Fruit fly (Drosophila melanogaster): Measurements from ENCODE around the gene Alg9.
A peak's percentile ranks its signal among the peaks of the same experiment; 100 is the strongest.

The Alg9 gene

DNA sequence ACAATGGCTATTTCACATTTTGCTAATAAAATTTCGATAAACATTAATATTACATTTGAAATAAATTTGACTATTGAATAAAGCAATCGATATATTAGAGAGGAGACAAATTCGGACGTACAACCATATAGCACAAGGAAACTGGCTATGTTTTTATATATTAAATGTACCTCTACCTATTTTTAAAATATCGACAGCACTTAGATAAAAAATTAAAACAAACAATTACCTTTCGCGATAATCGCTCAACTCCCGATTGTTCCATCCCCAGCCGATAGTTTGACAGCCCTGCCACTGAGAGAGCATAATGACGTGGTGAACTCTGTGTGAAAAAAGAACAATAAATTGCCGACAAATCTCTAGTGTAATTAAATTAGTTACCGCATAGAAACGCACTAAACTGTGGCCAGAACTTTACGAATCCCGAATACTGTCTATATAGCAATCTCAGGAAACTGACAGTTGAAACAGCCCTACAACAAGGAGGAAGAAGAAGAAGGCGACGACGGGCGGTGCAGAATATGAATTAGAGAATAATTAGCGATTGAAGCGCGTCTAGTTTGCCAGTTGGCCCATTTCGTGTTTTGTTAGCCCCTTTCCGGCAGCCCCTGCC is 37.3 kb downstream of the Alg9 start, which contains the start of gene CG11857:
CG11857 (plus strand) TSS at position 271 of the 613 bp plus-strand sequence.
- TF ChIP-seq N (GFP tag; optimal IDR thresholded peaks at IDR 0.05), result no peak
- no peak for TF ChIP-seq usp (GFP tag; optimal IDR thresholded peaks at IDR 0.05)
- TF ChIP-seq ey (GFP tag; optimal IDR thresholded peaks at IDR 0.05), result peak; percentile 97
- TF ChIP-seq Hnf4 (GFP tag; optimal IDR thresholded peaks at IDR 0.05), result peak; percentile 99
- peak; percentile 99 for TF ChIP-seq h (GFP tag; optimal IDR thresholded peaks at IDR 0.05)
- peak; percentile 96 for TF ChIP-seq Sp1 (GFP tag; optimal IDR thresholded peaks at IDR 0.05)
- TF ChIP-seq jim (GFP tag; optimal IDR thresholded peaks at IDR 0.05), result peak; percentile 43
- peak; percentile 94 for TF ChIP-seq GATAd (GFP tag; optimal IDR thresholded peaks at IDR 0.05)
- peak; percentile 40 for TF ChIP-seq Rel (GFP tag; optimal IDR thresholded peaks at IDR 0.05)
- TF ChIP-seq Rel (tag; optimal IDR thresholded peaks at IDR 0.05), result peak; percentile 82
- TF ChIP-seq Dif (GFP tag; optimal IDR thresholded peaks at IDR 0.05; ENCODE audit: partially characterized antibody), result no peak
- no peak for TF ChIP-seq dl (GFP tag; optimal IDR thresholded peaks at IDR 0.05; ENCODE audit: insufficient read depth in 1 of 2, partially characterized antibody in 2 of 2)
- peak; percentile 94 for TF ChIP-seq dsf (GFP tag; optimal IDR thresholded peaks at IDR 0.05; ENCODE audit: borderline replicate concordance)
- TF ChIP-seq dmrt93B (GFP tag; optimal IDR thresholded peaks at IDR 0.05), result peak; percentile 96
- peak; percentile 96 for TF ChIP-seq OdsH (GFP tag; optimal IDR thresholded peaks at IDR 0.05)
- peak; percentile 98 for TF ChIP-seq Jra (GFP tag; optimal IDR thresholded peaks at IDR 0.05)
- peak; percentile 97 for TF ChIP-seq woc (GFP tag; optimal IDR thresholded peaks at IDR 0.05)
- TF ChIP-seq Mio (GFP tag; optimal IDR thresholded peaks at IDR 0.05), result peak; percentile 79
- peak; percentile 97 for TF ChIP-seq fru (GFP tag; optimal IDR thresholded peaks at IDR 0.05)
- TF ChIP-seq CG9705 (GFP tag; optimal IDR thresholded peaks at IDR 0.05), result peak; percentile 95
- peak; percentile 98 for TF ChIP-seq rgr (GFP tag; optimal IDR thresholded peaks at IDR 0.05)
- TF ChIP-seq Myc (optimal IDR thresholded peaks at IDR 0.05), result peak; percentile 25
- peak; percentile 89 to 98 for TF ChIP-seq foxo (GFP tag; optimal IDR thresholded peaks at IDR 0.05)
- no peak for TF ChIP-seq Vsx2 (GFP tag; optimal IDR thresholded peaks at IDR 0.05; ENCODE audit: partially characterized antibody)
- peak; percentile 93 for TF ChIP-seq CG32264 (GFP tag; optimal IDR thresholded peaks at IDR 0.05)
- TF ChIP-seq Hr83 (GFP tag; optimal IDR thresholded peaks at IDR 0.05; ENCODE audit: poor library complexity, severe bottlenecking), result peak; percentile 96
- no peak for TF ChIP-seq CrebA (GFP tag; optimal IDR thresholded peaks at IDR 0.05; ENCODE audit: borderline replicate concordance)
- TF ChIP-seq lola (GFP tag; optimal IDR thresholded peaks at IDR 0.05), result no peak
- TF ChIP-seq HLH106 (tag; optimal IDR thresholded peaks at IDR 0.05), result peak; percentile 98
- TF ChIP-seq psq (GFP tag; optimal IDR thresholded peaks at IDR 0.05), result peak; percentile 94
- peak; percentile 98 for TF ChIP-seq sv (GFP tag; optimal IDR thresholded peaks at IDR 0.05)
- no peak for TF ChIP-seq pan (optimal IDR thresholded peaks at IDR 0.05)
- peak; percentile 96 for TF ChIP-seq br (GFP tag; optimal IDR thresholded peaks at IDR 0.05)

DNA sequence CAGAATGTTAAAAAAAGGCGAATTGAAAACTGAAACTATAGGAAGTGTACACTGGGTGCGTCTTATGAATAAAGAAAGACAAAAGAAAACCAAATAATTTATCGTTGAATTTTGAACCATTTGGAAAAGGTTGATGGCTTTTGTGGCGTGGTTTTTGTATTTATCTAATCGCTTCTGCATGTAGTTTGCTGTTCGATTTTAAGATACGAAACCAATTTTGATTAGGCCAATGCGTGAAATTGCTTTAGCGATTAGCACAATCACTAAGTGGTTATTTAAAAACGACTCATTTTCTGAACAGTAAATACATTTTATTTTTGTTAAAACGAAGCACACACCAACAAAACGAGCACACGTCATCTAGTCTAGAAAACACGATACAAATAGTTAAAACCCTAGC is 39.3 kb downstream of the Alg9 start:
- no peak for TF ChIP-seq CG9705 (GFP tag; optimal IDR thresholded peaks at IDR 0.05)
- TF ChIP-seq Dfd (GFP tag; optimal IDR thresholded peaks at IDR 0.05), result no peak
- TF ChIP-seq woc (GFP tag; optimal IDR thresholded peaks at IDR 0.05), result no peak

dm6 chr3R:25262322-25262761 is 41.0 kb downstream of the Alg9 start, which contains the start of the genes Kdsr and CG11858:
Gene Kdsr, minus strand, starts transcription at chr3R:25262498.
Gene CG11858, plus strand, starts transcription at chr3R:25262741.
- TF ChIP-seq Abd-B (GFP tag; optimal IDR thresholded peaks at IDR 0.05), result no peak
- no peak for TF ChIP-seq dmrt93B (GFP tag; optimal IDR thresholded peaks at IDR 0.05)
- TF ChIP-seq GATAd (GFP tag; optimal IDR thresholded peaks at IDR 0.05), result peak; percentile 57
- TF ChIP-seq dsf (GFP tag; optimal IDR thresholded peaks at IDR 0.05; ENCODE audit: borderline replicate concordance), result no peak
- peak; percentile 93 for TF ChIP-seq woc (GFP tag; optimal IDR thresholded peaks at IDR 0.05)
- no peak for TF ChIP-seq Vsx2 (GFP tag; optimal IDR thresholded peaks at IDR 0.05; ENCODE audit: partially characterized antibody)
- TF ChIP-seq Mio (GFP tag; optimal IDR thresholded peaks at IDR 0.05), result no peak
- peak; percentile 72 for TF ChIP-seq br (GFP tag; optimal IDR thresholded peaks at IDR 0.05)
- TF ChIP-seq CrebA (GFP tag; optimal IDR thresholded peaks at IDR 0.05; ENCODE audit: borderline replicate concordance), result no peak
- no peak for TF ChIP-seq Dfd (GFP tag; optimal IDR thresholded peaks at IDR 0.05)
- TF ChIP-seq jim (GFP tag; optimal IDR thresholded peaks at IDR 0.05), result no peak
- peak; percentile 72 for TF ChIP-seq HLH106 (tag; optimal IDR thresholded peaks at IDR 0.05)
- no peak for TF ChIP-seq tai (GFP tag; optimal IDR thresholded peaks at IDR 0.05)
- TF ChIP-seq dl (GFP tag; optimal IDR thresholded peaks at IDR 0.05; ENCODE audit: insufficient read depth in 1 of 2, partially characterized antibody in 2 of 2), result no peak
- no peak for TF ChIP-seq Dif (GFP tag; optimal IDR thresholded peaks at IDR 0.05; ENCODE audit: partially characterized antibody)
- peak; percentile 83 for TF ChIP-seq h (GFP tag; optimal IDR thresholded peaks at IDR 0.05)
- peak; percentile 99 for TF ChIP-seq Myc (optimal IDR thresholded peaks at IDR 0.05)
- TF ChIP-seq sage (GFP tag; optimal IDR thresholded peaks at IDR 0.05), result no peak
- TF ChIP-seq Hnf4 (GFP tag; optimal IDR thresholded peaks at IDR 0.05), result no peak
- TF ChIP-seq OdsH (GFP tag; optimal IDR thresholded peaks at IDR 0.05), result peak; percentile 55
- peak; percentile 67 for TF ChIP-seq sv (GFP tag; optimal IDR thresholded peaks at IDR 0.05)
- TF ChIP-seq N (GFP tag; optimal IDR thresholded peaks at IDR 0.05), result no peak
- peak; percentile 74 for TF ChIP-seq Sp1 (GFP tag; optimal IDR thresholded peaks at IDR 0.05)
- TF ChIP-seq pan (optimal IDR thresholded peaks at IDR 0.05), result no peak
- TF ChIP-seq rgr (GFP tag; optimal IDR thresholded peaks at IDR 0.05), result peak; percentile 71
- peak; percentile 75 for TF ChIP-seq ey (GFP tag; optimal IDR thresholded peaks at IDR 0.05)
- TF ChIP-seq CG9705 (GFP tag; optimal IDR thresholded peaks at IDR 0.05), result peak; percentile 72
- peak; percentile 52 for TF ChIP-seq psq (GFP tag; optimal IDR thresholded peaks at IDR 0.05)
- no peak for TF ChIP-seq brk (GFP tag; optimal IDR thresholded peaks at IDR 0.05)
- peak; percentile 36 for TF ChIP-seq CG32264 (GFP tag; optimal IDR thresholded peaks at IDR 0.05)
- TF ChIP-seq Hr83 (GFP tag; optimal IDR thresholded peaks at IDR 0.05; ENCODE audit: poor library complexity, severe bottlenecking), result no peak
- TF ChIP-seq Jra (GFP tag; optimal IDR thresholded peaks at IDR 0.05), result peak; percentile 62
- TF ChIP-seq usp (GFP tag; optimal IDR thresholded peaks at IDR 0.05), result no peak
- no peak for TF ChIP-seq lola (GFP tag; optimal IDR thresholded peaks at IDR 0.05)
- TF ChIP-seq Hr78 (GFP tag; optimal IDR thresholded peaks at IDR 0.05), result no peak
- peak; percentile 75 for TF ChIP-seq fru (GFP tag; optimal IDR thresholded peaks at IDR 0.05)
- TF ChIP-seq foxo (GFP tag; optimal IDR thresholded peaks at IDR 0.05), result peak; percentile 25 to 79
- TF ChIP-seq Rel (GFP tag; optimal IDR thresholded peaks at IDR 0.05), result no peak
- peak; percentile 53 for TF ChIP-seq Rel (tag; optimal IDR thresholded peaks at IDR 0.05)
